Worm (Caenorhabditis elegans) whole organism, mixed stage, embryonic: Measurements from ENCODE around the gene Y49A3A.3.

Experiments
- M03D4.4 ChIP-seq: sonication (generic microtip); optimal IDR thresholded peaks from 2 replicates; lab custom pipeline; 2017; ENCODE audit warnings: mild to moderate bottlenecking, missing genetic modification characterization, missing compliant biosample characterization
- bed-3 ChIP-seq: fragments of 200-800 bp; sonication (Bioruptor generic); optimal IDR thresholded peaks from 3 replicates; lab custom pipeline; 2018; ENCODE audit warnings: mild to moderate bottlenecking, missing genetic modification characterization, moderate library complexity, missing compliant biosample characterization
- blmp-1 ChIP-seq: fragments of 150-350 bp; optimal IDR thresholded peaks from 2 replicates; lab custom pipeline; 2014; ENCODE audit warnings: missing biosample characterization, missing genetic modification characterization
- ceh-39 ChIP-seq: fragments of 150-350 bp; optimal IDR thresholded peaks from 2 replicates; lab custom pipeline; 2014; ENCODE audit warnings: missing biosample characterization, missing genetic modification characterization
- ceh-43 ChIP-seq: fragments of 200-800 bp; sonication (Bioruptor generic); optimal IDR thresholded peaks from 2 replicates; lab custom pipeline; 2018; ENCODE audit warnings: mild to moderate bottlenecking, missing genetic modification characterization, moderate library complexity, missing compliant biosample characterization
- ceh-83 ChIP-seq: fragments of 200-800 bp; sonication (Bioruptor generic); optimal IDR thresholded peaks from 2 replicates; lab custom pipeline; 2018; ENCODE audit warnings: mild to moderate bottlenecking, missing genetic modification characterization, missing compliant biosample characterization
- ces-1 ChIP-seq: fragments of 150-350 bp; optimal IDR thresholded peaks from 2 replicates; lab custom pipeline; 2014; ENCODE audit warnings: missing biosample characterization, missing genetic modification reagents, missing genetic modification characterization
- cnd-1 ChIP-seq: fragments of 200-800 bp; sonication (Bioruptor generic); optimal IDR thresholded peaks from 2 replicates; lab custom pipeline; 2018; ENCODE audit warnings: mild to moderate bottlenecking, missing genetic modification characterization, missing compliant biosample characterization
- drap-1 ChIP-seq: fragments of 200-800 bp; sonication (Bioruptor generic); optimal IDR thresholded peaks from 3 replicates; lab custom pipeline; 2018; ENCODE audit warnings: mild to moderate bottlenecking, missing genetic modification characterization, missing compliant biosample characterization
- elt-1 ChIP-seq: sonication (generic microtip); optimal IDR thresholded peaks from 2 replicates; lab custom pipeline; 2017; ENCODE audit warnings: missing genetic modification characterization, mild to moderate bottlenecking, missing compliant biosample characterization, antibody characterized with exemption, moderate library complexity, borderline replicate concordance; ENCODE audit not compliant: insufficient read depth
- elt-3 ChIP-seq: fragments of 150-350 bp; optimal IDR thresholded peaks from 2 replicates; lab custom pipeline; 2014; ENCODE audit warnings: missing biosample characterization, missing genetic modification characterization
- flh-1 ChIP-seq: fragments of 200-800 bp; sonication (Bioruptor generic); optimal IDR thresholded peaks from 2 replicates; lab custom pipeline; 2018; ENCODE audit warnings: mild to moderate bottlenecking, missing genetic modification characterization, moderate library complexity, missing compliant biosample characterization
- ham-2 ChIP-seq: fragments of 200-800 bp; sonication (Bioruptor generic); optimal IDR thresholded peaks from 2 replicates; lab custom pipeline; 2018; ENCODE audit warnings: mild to moderate bottlenecking, missing genetic modification characterization, missing compliant biosample characterization
- hlh-1 ChIP-seq: fragments of 150-350 bp; optimal IDR thresholded peaks from 2 replicates; lab custom pipeline; 2014; ENCODE audit warnings: missing biosample characterization, missing genetic modification reagents, missing genetic modification characterization
- lin-13 ChIP-seq: fragments of 150-350 bp; optimal IDR thresholded peaks from 2 replicates; lab custom pipeline; 2014; ENCODE audit warnings: missing biosample characterization, missing genetic modification characterization
- lin-32 ChIP-seq: fragments of 200-800 bp; sonication (Bioruptor generic); optimal IDR thresholded peaks from 2 replicates; lab custom pipeline; 2018; ENCODE audit warnings: mild to moderate bottlenecking, missing genetic modification characterization, missing compliant biosample characterization
- lsy-2 ChIP-seq: fragments of 150-350 bp; optimal IDR thresholded peaks from 2 replicates; lab custom pipeline; 2014; ENCODE audit warnings: missing biosample characterization, missing genetic modification characterization
- mab-5 ChIP-seq: fragments of 150-350 bp; optimal IDR thresholded peaks from 2 replicates; lab custom pipeline; 2014; ENCODE audit warnings: missing biosample characterization, missing genetic modification characterization
- mep-1 ChIP-seq: fragments of 150-350 bp; optimal IDR thresholded peaks from 2 replicates; lab custom pipeline; 2017; ENCODE audit warnings: missing biosample characterization, missing genetic modification reagents, missing genetic modification characterization, inconsistent platforms
- mls-2 ChIP-seq: sonication (generic microtip); optimal IDR thresholded peaks from 2 replicates; lab custom pipeline; 2016; ENCODE audit warnings: mild to moderate bottlenecking, missing genetic modification characterization, moderate library complexity, missing compliant biosample characterization
- nhr-12 ChIP-seq: fragments of 150-350 bp; optimal IDR thresholded peaks from 2 replicates; lab custom pipeline; 2014; ENCODE audit warnings: missing biosample characterization, missing genetic modification characterization
- nhr-2 ChIP-seq: fragments of 150-350 bp; optimal IDR thresholded peaks from 2 replicates; lab custom pipeline; 2014; ENCODE audit warnings: missing biosample characterization, missing genetic modification characterization
- nhr-237 ChIP-seq: fragments of 150-350 bp; optimal IDR thresholded peaks from 2 replicates; lab custom pipeline; 2014; ENCODE audit warnings: missing biosample characterization, missing genetic modification characterization
- nhr-28 ChIP-seq: fragments of 150-350 bp; optimal IDR thresholded peaks from 2 replicates; lab custom pipeline; 2014; ENCODE audit warnings: missing biosample characterization, missing genetic modification characterization
- nhr-76 ChIP-seq: sonication (generic microtip); optimal IDR thresholded peaks from 2 replicates; lab custom pipeline; 2017; ENCODE audit warnings: missing biosample characterization, missing genetic modification characterization
- pha-4 ChIP-seq: fragments of 150-350 bp; optimal IDR thresholded peaks from 2 replicates; lab custom pipeline; 2018; ENCODE audit warnings: missing biosample characterization, missing genetic modification reagents, missing genetic modification characterization
- sem-2 ChIP-seq: fragments of 200-800 bp; sonication (Bioruptor generic); optimal IDR thresholded peaks from 2 replicates; lab custom pipeline; 2018; ENCODE audit warnings: mild to moderate bottlenecking, missing genetic modification characterization, missing compliant biosample characterization
- snpc-4 ChIP-seq: fragments of 150-350 bp; optimal IDR thresholded peaks from 2 replicates; lab custom pipeline; 2014; ENCODE audit warnings: missing biosample characterization, missing genetic modification characterization
- sptf-1 ChIP-seq: sonication (generic microtip); optimal IDR thresholded peaks from 2 replicates; lab custom pipeline; 2017; ENCODE audit warnings: mild to moderate bottlenecking, missing genetic modification characterization, moderate library complexity, missing compliant biosample characterization
- tbx-8 ChIP-seq: fragments of 200-800 bp; sonication (Bioruptor generic); optimal IDR thresholded peaks from 2 replicates; lab custom pipeline; 2018; ENCODE audit warnings: mild to moderate bottlenecking, missing genetic modification characterization, moderate library complexity, missing compliant biosample characterization
- unc-120 ChIP-seq: sonication (generic microtip); optimal IDR thresholded peaks from 2 replicates; lab custom pipeline; 2017; ENCODE audit warnings: missing genetic modification characterization, missing compliant biosample characterization; ENCODE audit not compliant: poor library complexity, severe bottlenecking
- unc-39 ChIP-seq: fragments of 150-350 bp; optimal IDR thresholded peaks from 2 replicates; lab custom pipeline; 2014; ENCODE audit warnings: missing biosample characterization, missing genetic modification characterization
- unc-62 ChIP-seq: fragments of 150-350 bp; optimal IDR thresholded peaks from 2 replicates; lab custom pipeline; 2014; ENCODE audit warnings: missing biosample characterization, missing genetic modification reagents, missing genetic modification characterization
- zip-8 ChIP-seq: fragments of 150-350 bp; optimal IDR thresholded peaks from 2 replicates; lab custom pipeline; 2014; ENCODE audit warnings: missing biosample characterization, missing genetic modification characterization
- ztf-11 ChIP-seq: fragments of 150-350 bp; optimal IDR thresholded peaks from 2 replicates; lab custom pipeline; 2014; ENCODE audit warnings: missing biosample characterization, missing genetic modification characterization

Y49A3A.3 gene

ce11 chrV:14351629-14352028 is 2.6 kb upstream of the Y49A3A.3 start, which contains the start of gene vha-13:
TSS of gene vha-13 (plus strand) at chrV:14351709.
- TF ChIP-seq cnd-1 (tag; lab: Kevin White, UChicago) (no peak), ceh-83 (GFP tag; lab: Kevin White, UChicago) (no peak)
- TF ChIP-seq, all 35 proteins: peak for 0

ce11 chrV:14352032-14352431 is 2.2 kb upstream of the Y49A3A.3 start:
- TF ChIP-seq elt-1 (tag; lab: Kevin White, UChicago) = no peak
- no peak for TF ChIP-seq M03D4.4 (tag; lab: Kevin White, UChicago)
- TF ChIP-seq drap-1 (GFP tag; lab: Kevin White, UChicago) = peak; percentile 26

- no peak for TF ChIP-seq flh-1 (GFP tag; lab: Kevin White, UChicago)
- no peak for TF ChIP-seq ceh-43 (GFP tag; lab: Kevin White, UChicago)
- no peak for TF ChIP-seq ham-2 (GFP tag; lab: Kevin White, UChicago)
- peak; percentile 79 for TF ChIP-seq lsy-2 (tag; lab: Kevin White, UChicago)
- TF ChIP-seq sptf-1 (tag; lab: Kevin White, UChicago) = peak; percentile 53
- no peak for TF ChIP-seq M03D4.4 (tag; lab: Kevin White, UChicago)
- TF ChIP-seq ces-1 (GFP tag; lab: Kevin White, UChicago) = peak; percentile 80
- no peak for TF ChIP-seq mab-5 (tag; lab: Kevin White, UChicago)
- no peak for TF ChIP-seq ceh-83 (GFP tag; lab: Kevin White, UChicago)
- TF ChIP-seq mep-1 = peak; percentile 36
- peak; percentile 25 for TF ChIP-seq ceh-39 (tag; lab: Kevin White, UChicago)
- TF ChIP-seq unc-120 (tag; lab: Kevin White, UChicago) = peak; percentile 7
- no peak for TF ChIP-seq nhr-76 (tag; lab: Kevin White, UChicago)
- no peak for TF ChIP-seq nhr-2 (tag; lab: Kevin White, UChicago)
- no peak for TF ChIP-seq lin-32 (GFP tag; lab: Kevin White, UChicago)
- no peak for TF ChIP-seq nhr-12
- TF ChIP-seq lin-13 (tag; lab: Kevin White, UChicago) = peak; percentile 74
- TF ChIP-seq mls-2 = no peak
- TF ChIP-seq cnd-1 (tag; lab: Kevin White, UChicago) = no peak
- TF ChIP-seq ztf-11 (tag; lab: Kevin White, UChicago) = no peak
- no peak for TF ChIP-seq blmp-1 (tag; lab: Kevin White, UChicago)
- TF ChIP-seq drap-1 (GFP tag; lab: Kevin White, UChicago) = peak; percentile 12
- no peak for TF ChIP-seq sem-2 (GFP tag; lab: Kevin White, UChicago)
- TF ChIP-seq elt-1 (tag; lab: Kevin White, UChicago) = no peak
- TF ChIP-seq nhr-28 (tag; lab: Kevin White, UChicago) = no peak
- no peak for TF ChIP-seq bed-3
- TF ChIP-seq nhr-237 = peak; percentile 72
- no peak for TF ChIP-seq zip-8
- no peak for TF ChIP-seq unc-39
- no peak for TF ChIP-seq snpc-4 (tag; lab: Kevin White, UChicago)
- TF ChIP-seq hlh-1 (tag; lab: Kevin White, UChicago) = peak; percentile 23
- peak; percentile 77 for TF ChIP-seq pha-4 (tag; lab: Kevin White, UChicago)
- no peak for TF ChIP-seq tbx-8 (GFP tag; lab: Kevin White, UChicago)
- TF ChIP-seq unc-62 (GFP tag; lab: Kevin White, UChicago) = no peak
- TF ChIP-seq elt-3 = no peak
These were observed 1.6 kb downstream of the Y49A3A.3 start, which contains the start of gene cyn-1 for ce11 chrV:14355738-14356368. TSS of gene cyn-1 (plus strand) at chrV:14356076.

- TF ChIP-seq nhr-12 (no peak), hlh-1 (tag; lab: Kevin White, UChicago) (no peak), nhr-2 (tag; lab: Kevin White, UChicago) (no peak), ceh-43 (GFP tag; lab: Kevin White, UChicago) (no peak), ztf-11 (tag; lab: Kevin White, UChicago) (no peak), sem-2 (GFP tag; lab: Kevin White, UChicago) (no peak), sptf-1 (tag; lab: Kevin White, UChicago) (no peak), nhr-28 (tag; lab: Kevin White, UChicago) (no peak), lin-13 (tag; lab: Kevin White, UChicago) (no peak), elt-1 (tag; lab: Kevin White, UChicago) (no peak), cnd-1 (tag; lab: Kevin White, UChicago) (no peak), ces-1 (GFP tag; lab: Kevin White, UChicago) (no peak), lsy-2 (tag; lab: Kevin White, UChicago) (no peak), ceh-83 (GFP tag; lab: Kevin White, UChicago) (no peak), mls-2 (no peak)
These were observed 4.4 kb downstream of the Y49A3A.3 start, which contains the start of gene Y49A3A.4 for ce11 chrV:14358577-14358976. TSS of gene Y49A3A.4 (minus strand) at chrV:14358890.
